Fruit fly (Drosophila melanogaster) whole organism, prepupa: Measurements from ENCODE around the gene Hacd2.

Experiments used
- CG1621 ChIP-seq: fragments of 200-800 bp; sonication (Bioruptor generic); optimal IDR thresholded peaks from 3 replicates; lab custom pipeline; 2018; ENCODE audit warnings: missing biosample characterization, mild to moderate bottlenecking, missing genetic modification characterization
- CG32006 ChIP-seq: fragments of 200-800 bp; sonication (Bioruptor generic); optimal IDR thresholded peaks from 3 replicates; lab custom pipeline; 2017; ENCODE audit warnings: missing biosample characterization, mild to moderate bottlenecking, missing genetic modification characterization
- CG7368 ChIP-seq: fragments of 200-800 bp; sonication (Bioruptor generic); optimal IDR thresholded peaks from 3 replicates; lab custom pipeline; 2016; ENCODE audit warnings: missing biosample characterization, missing genetic modification characterization
- Smox ChIP-seq: fragments of 200-800 bp; sonication (Bioruptor generic); optimal IDR thresholded peaks from 3 replicates; lab custom pipeline; 2016; ENCODE audit warnings: missing biosample characterization, missing genetic modification characterization

- TF ChIP-seq CG32006, result no peak
- TF ChIP-seq CG7368 (GFP tag; lab: Kevin White, UChicago), result no peak
- no peak for TF ChIP-seq Smox (GFP tag; lab: Kevin White, UChicago)
- no peak for TF ChIP-seq CG1621 (tag; lab: Kevin White, UChicago)
These were observed at the start of gene Hacd2 for dm6 chr2L:13445249-13445846.
